Worm (Caenorhabditis elegans) whole organism, L1 larva: ENCODE data around the gene sra-33.
A peak's percentile ranks its signal among the peaks of the same experiment; 100 is the strongest.

Source experiments
- C04F5.9 ChIP-seq: sonication (generic microtip); optimal IDR thresholded peaks from 2 replicates; lab custom pipeline; 2016; ENCODE audit warnings: missing genetic modification characterization, missing compliant biosample characterization
- F16B12.6 ChIP-seq: fragments of 150-350 bp; optimal IDR thresholded peaks from 2 replicates; lab custom pipeline; 2014; ENCODE audit warnings: missing biosample characterization, missing genetic modification characterization
- aha-1 ChIP-seq: fragments of 150-350 bp; optimal IDR thresholded peaks from 2 replicates; lab custom pipeline; 2014; ENCODE audit warnings: missing biosample characterization, missing genetic modification characterization
- aly-2 ChIP-seq: fragments of 150-350 bp; optimal IDR thresholded peaks from 2 replicates; lab custom pipeline; 2014; ENCODE audit warnings: missing biosample characterization, missing genetic modification characterization
- ama-1 ChIP-seq: fragments of 150-350 bp; optimal IDR thresholded peaks from 2 replicates; lab custom pipeline; 2014
- blmp-1 ChIP-seq: fragments of 150-350 bp; optimal IDR thresholded peaks from 2 replicates; lab custom pipeline; 2014; ENCODE audit warnings: missing biosample characterization, missing genetic modification characterization
- ceh-63 ChIP-seq: fragments of 200-800 bp; sonication (Bioruptor generic); optimal IDR thresholded peaks from 2 replicates; lab custom pipeline; 2018; ENCODE audit warnings: mild to moderate bottlenecking, missing genetic modification characterization, missing compliant biosample characterization
- ceh-82 ChIP-seq, 3 experiments: fragments of 150-350 bp in 1 of 3; sonication (generic microtip) in 2 of 3; optimal IDR thresholded peaks; 2 replicates each; lab custom pipeline; 2014 to 2017; ENCODE audit warnings: missing biosample characterization in 3 of 3, missing genetic modification characterization in 3 of 3
- ceh-88 ChIP-seq: fragments of 200-800 bp; sonication (Bioruptor generic); IDR thresholded peaks from 2 replicates; pipeline ENCODE4 v1.3.6; 2022; ENCODE audit warnings: missing genetic modification characterization, missing compliant biosample characterization
- ces-1 ChIP-seq: fragments of 150-350 bp; optimal IDR thresholded peaks from 2 replicates; lab custom pipeline; 2014; ENCODE audit warnings: missing biosample characterization, missing genetic modification reagents, missing genetic modification characterization
- dpl-1 ChIP-seq, 3 experiments: fragments of 150-350 bp in 2 of 3; sonication (generic microtip) in 1 of 3; optimal IDR thresholded peaks; 2 replicates each; lab custom pipeline; 2014 to 2017; ENCODE audit warnings: missing biosample characterization in 3 of 3, missing genetic modification characterization in 3 of 3, missing genetic modification reagents in 3 of 3
- efl-1 ChIP-seq, 4 experiments: fragments of 150-350 bp; optimal IDR thresholded peaks in 3 of 4; peaks in 1 of 4; 1 replicate in 1 of 4; 2 replicates in 3 of 4; lab custom pipeline; 2014; ENCODE audit warnings: missing biosample characterization in 2 of 4, missing genetic modification characterization in 2 of 4, missing genetic modification reagents in 2 of 4
- egl-13 ChIP-seq: sonication (generic microtip); optimal IDR thresholded peaks from 2 replicates; lab custom pipeline; 2016; ENCODE audit warnings: missing genotype, missing genetic modification reagents, missing genetic modification characterization, missing compliant biosample characterization
- fkh-10 ChIP-seq: sonication (generic microtip); optimal IDR thresholded peaks from 2 replicates; lab custom pipeline; 2017; ENCODE audit warnings: missing biosample characterization, missing genetic modification reagents, missing genetic modification characterization
- fkh-4 ChIP-seq: sonication (generic microtip); optimal IDR thresholded peaks from 2 replicates; lab custom pipeline; 2016; ENCODE audit warnings: missing compliant biosample characterization, missing genetic modification characterization, borderline replicate concordance
- fkh-8 ChIP-seq: sonication (generic microtip); optimal IDR thresholded peaks from 2 replicates; lab custom pipeline; 2016; ENCODE audit warnings: mild to moderate bottlenecking, missing genetic modification characterization, missing compliant biosample characterization
- fos-1 ChIP-seq: fragments of 150-350 bp; optimal IDR thresholded peaks from 2 replicates; lab custom pipeline; 2014; ENCODE audit warnings: missing biosample characterization, missing genetic modification characterization
- grh-1 ChIP-seq: fragments of 200-800 bp; sonication (Bioruptor generic); IDR thresholded peaks from 2 replicates; pipeline ENCODE4 v1.3.6; 2022; ENCODE audit warnings: missing genetic modification reagents, missing genetic modification characterization, missing compliant biosample characterization
- hlh-4 ChIP-seq: sonication (generic microtip); optimal IDR thresholded peaks from 2 replicates; lab custom pipeline; 2016; ENCODE audit warnings: mild to moderate bottlenecking, missing genetic modification characterization, missing compliant biosample characterization
- irx-1 ChIP-seq: sonication (generic microtip); optimal IDR thresholded peaks from 2 replicates; lab custom pipeline; 2016; ENCODE audit warnings: missing genetic modification characterization, missing compliant biosample characterization
- isw-1 ChIP-seq: fragments of 200-800 bp; sonication (Bioruptor generic); IDR thresholded peaks from 2 replicates; pipeline ENCODE4 v1.3.6; 2022; ENCODE audit warnings: missing genetic modification characterization, missing compliant biosample characterization
- jun-1 ChIP-seq: fragments of 150-350 bp; optimal IDR thresholded peaks from 2 replicates; lab custom pipeline; 2014; ENCODE audit warnings: missing biosample characterization, missing genetic modification reagents, missing genetic modification characterization
- lin-35 ChIP-seq, 2 experiments: fragments of 150-350 bp; optimal IDR thresholded peaks; 2 replicates each; lab custom pipeline; 2014; ENCODE audit warnings: missing biosample characterization in 2 of 2, missing genetic modification characterization in 2 of 2, missing genetic modification reagents in 2 of 2
- lir-3 ChIP-seq: sonication (generic microtip); optimal IDR thresholded peaks from 2 replicates; lab custom pipeline; 2016; ENCODE audit warnings: mild to moderate bottlenecking, missing genetic modification characterization, moderate library complexity, missing compliant biosample characterization; ENCODE audit not compliant: poor library complexity
- mab-9 ChIP-seq: fragments of 200-800 bp; sonication (Bioruptor generic); IDR thresholded peaks from 2 replicates; pipeline ENCODE4 v1.3.6; 2022; ENCODE audit warnings: missing genetic modification reagents, missing genetic modification characterization, missing compliant biosample characterization
- nhr-12 ChIP-seq: sonication (generic microtip); optimal IDR thresholded peaks from 2 replicates; lab custom pipeline; 2017; ENCODE audit warnings: missing biosample characterization, missing genetic modification characterization
- nhr-20 ChIP-seq: sonication (generic microtip); optimal IDR thresholded peaks from 2 replicates; lab custom pipeline; 2016; ENCODE audit warnings: mild to moderate bottlenecking, missing genetic modification characterization, missing compliant biosample characterization
- nhr-237 ChIP-seq: fragments of 150-350 bp; optimal IDR thresholded peaks from 2 replicates; lab custom pipeline; 2014; ENCODE audit warnings: missing biosample characterization, missing genetic modification characterization
- nhr-28 ChIP-seq: fragments of 150-350 bp; optimal IDR thresholded peaks from 2 replicates; lab custom pipeline; 2014; ENCODE audit warnings: missing biosample characterization, missing genetic modification characterization
- nhr-47 ChIP-seq: sonication (generic microtip); optimal IDR thresholded peaks from 2 replicates; lab custom pipeline; 2016; ENCODE audit warnings: mild to moderate bottlenecking, missing genetic modification characterization, moderate library complexity, missing compliant biosample characterization
- nhr-71 ChIP-seq: sonication (generic microtip); optimal IDR thresholded peaks from 2 replicates; lab custom pipeline; 2016; ENCODE audit warnings: mild to moderate bottlenecking, missing genetic modification characterization, moderate library complexity, missing compliant biosample characterization
- nhr-77 ChIP-seq: fragments of 150-350 bp; optimal IDR thresholded peaks from 2 replicates; lab custom pipeline; 2014; ENCODE audit warnings: missing biosample characterization, missing genetic modification characterization
- nhr-84 ChIP-seq: sonication (generic microtip); optimal IDR thresholded peaks from 2 replicates; lab custom pipeline; 2017; ENCODE audit warnings: missing biosample characterization, missing genetic modification characterization
- nhr-85 ChIP-seq: sonication (generic microtip); peaks from one replicate; lab custom pipeline; 2016; ENCODE audit warnings: missing genetic modification characterization, inconsistent platforms, missing compliant biosample characterization
- nhr-90 ChIP-seq: sonication (generic microtip); optimal IDR thresholded peaks from 2 replicates; lab custom pipeline; 2016; ENCODE audit warnings: mild to moderate bottlenecking, missing genetic modification characterization, missing compliant biosample characterization; ENCODE audit not compliant: poor library complexity
- pag-3 ChIP-seq: sonication (generic microtip); optimal IDR thresholded peaks from 2 replicates; lab custom pipeline; 2017; ENCODE audit warnings: missing genetic modification characterization, mild to moderate bottlenecking, missing compliant biosample characterization, antibody characterized with exemption, borderline replicate concordance; ENCODE audit not compliant: insufficient read depth
- pax-3 ChIP-seq: fragments of 200-800 bp; sonication (Bioruptor generic); optimal IDR thresholded peaks from 2 replicates; lab custom pipeline; 2018; ENCODE audit warnings: mild to moderate bottlenecking, missing genetic modification characterization, moderate library complexity, missing compliant biosample characterization
- pqm-1 ChIP-seq: sonication (generic microtip); optimal IDR thresholded peaks from 3 replicates; lab custom pipeline; 2017; ENCODE audit warnings: missing biosample characterization, missing genetic modification characterization
- skn-1 ChIP-seq: fragments of 150-350 bp; optimal IDR thresholded peaks from 2 replicates; lab custom pipeline; 2014; ENCODE audit warnings: missing biosample characterization, missing genetic modification characterization
- snpc-4 ChIP-seq: fragments of 150-350 bp; optimal IDR thresholded peaks from 2 replicates; lab custom pipeline; 2014; ENCODE audit warnings: missing biosample characterization, missing genetic modification characterization
- snu-23 ChIP-seq: sonication (generic microtip); optimal IDR thresholded peaks from 2 replicates; lab custom pipeline; 2016; ENCODE audit warnings: missing genetic modification characterization, missing compliant biosample characterization
- sox-4 ChIP-seq: sonication (generic microtip); optimal IDR thresholded peaks from 2 replicates; lab custom pipeline; 2016; ENCODE audit warnings: missing genetic modification characterization, missing compliant biosample characterization
- sptf-1 ChIP-seq: fragments of 150-350 bp; optimal IDR thresholded peaks from 2 replicates; lab custom pipeline; 2014; ENCODE audit warnings: missing biosample characterization, missing genetic modification characterization
- sup-37 ChIP-seq: fragments of 200-800 bp; sonication (Bioruptor generic); optimal IDR thresholded peaks from 2 replicates; lab custom pipeline; 2018; ENCODE audit warnings: mild to moderate bottlenecking, missing genetic modification characterization, missing compliant biosample characterization
- unc-130 ChIP-seq: fragments of 150-350 bp; optimal IDR thresholded peaks from 2 replicates; lab custom pipeline; 2017; ENCODE audit warnings: missing biosample characterization, missing genetic modification characterization, inconsistent platforms
- unc-30 ChIP-seq: sonication (generic microtip); optimal IDR thresholded peaks from 2 replicates; lab custom pipeline; 2017; ENCODE audit warnings: missing biosample characterization, missing genetic modification characterization
- unc-62 ChIP-seq: fragments of 150-350 bp; optimal IDR thresholded peaks from 2 replicates; lab custom pipeline; 2014; ENCODE audit warnings: missing biosample characterization, missing genetic modification reagents, missing genetic modification characterization
- unc-86 ChIP-seq: sonication (generic microtip); optimal IDR thresholded peaks from 2 replicates; lab custom pipeline; 2016; ENCODE audit warnings: missing genetic modification characterization, missing compliant biosample characterization
- unc-98 ChIP-seq: fragments of 200-800 bp; sonication (Bioruptor generic); IDR thresholded peaks from 2 replicates; pipeline ENCODE4 v1.3.6; 2022; ENCODE audit warnings: missing genetic modification characterization, missing compliant biosample characterization
- vab-15 ChIP-seq: sonication (generic microtip); optimal IDR thresholded peaks from 2 replicates; lab custom pipeline; 2017; ENCODE audit warnings: missing genotype, mild to moderate bottlenecking, missing genetic modification characterization, missing compliant biosample characterization
- zip-4 ChIP-seq: fragments of 200-800 bp; sonication (Bioruptor generic); optimal IDR thresholded peaks from 2 replicates; lab custom pipeline; 2018; ENCODE audit warnings: mild to moderate bottlenecking, missing genetic modification characterization, moderate library complexity, missing compliant biosample characterization
- ztf-4 ChIP-seq: fragments of 150-350 bp; optimal IDR thresholded peaks from 2 replicates; lab custom pipeline; 2014; ENCODE audit warnings: missing biosample characterization, missing genetic modification characterization

The sra-33 gene

DNA sequence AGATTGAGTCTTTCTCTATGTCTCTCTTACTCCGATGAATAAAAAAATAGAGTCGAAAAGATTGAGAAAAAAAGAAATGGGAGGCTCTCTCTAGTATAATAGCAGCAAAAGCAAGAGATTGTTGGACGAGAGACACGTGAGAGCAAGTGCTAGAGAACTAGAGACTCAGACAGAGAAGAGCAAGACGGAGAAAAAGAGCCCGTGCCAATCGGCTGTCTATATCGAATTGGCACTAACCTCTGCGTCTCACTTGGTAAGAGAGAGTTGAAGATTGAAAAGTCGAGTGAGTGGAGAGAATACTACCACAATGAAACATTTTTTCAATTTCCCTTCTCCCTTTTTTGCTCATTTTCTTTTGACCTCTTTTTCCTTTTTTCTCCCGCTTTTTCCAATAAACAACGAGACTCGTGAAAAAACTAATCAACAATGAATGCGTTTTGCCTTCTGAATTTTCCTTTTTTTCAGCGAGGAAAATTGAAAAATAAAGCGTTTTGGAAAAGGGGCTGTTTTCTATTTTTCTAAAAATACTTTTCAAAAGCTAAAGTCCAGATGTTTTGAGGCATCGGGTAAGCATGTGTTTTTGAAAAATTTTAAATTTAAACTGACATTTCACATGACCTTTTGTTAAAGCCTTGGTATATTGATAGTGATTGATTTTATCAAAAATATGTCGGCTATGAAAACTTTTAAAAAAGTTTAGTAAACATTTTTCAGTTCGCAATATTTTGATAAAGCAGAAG, 30.3 kb downstream of the sra-33 start (continued):
- TF ChIP-seq ces-1 (peak; percentile 9), fkh-4 (tag; lab: Kevin White, UChicago) (peak; percentile 52), aly-2 (no peak), nhr-28 (tag; lab: Kevin White, UChicago) (no peak), pax-3 (no peak), fkh-8 (tag; lab: Kevin White, UChicago) (peak; percentile 86), nhr-77 (tag; lab: Kevin White, UChicago) (peak; percentile 55), nhr-47 (tag; lab: Kevin White, UChicago) (peak; percentile 73), pqm-1 (tag; lab: Kevin White, UChicago) (no peak), blmp-1 (tag; lab: Kevin White, UChicago) (no peak), skn-1 (tag; lab: Kevin White, UChicago) (no peak), nhr-90 (tag; lab: Kevin White, UChicago) (no peak), nhr-12 (tag; lab: Kevin White, UChicago) (no peak), nhr-237 (peak; percentile 16), ceh-88 (GFP tag; lab: Robert Waterston, UW) (no peak), unc-30 (no peak), egl-13 (tag; lab: Kevin White, UChicago) (peak; percentile 23), unc-98 (no peak), sox-4 (peak; percentile 7), sup-37 (GFP tag; lab: Kevin White, UChicago) (no peak), nhr-84 (tag; lab: Kevin White, UChicago) (no peak), grh-1 (GFP tag; lab: Robert Waterston, UW) (no peak), hlh-4 (tag; lab: Kevin White, UChicago) (no peak), isw-1 (GFP tag; lab: Robert Waterston, UW) (peak; percentile 45), unc-86 (peak; percentile 77), zip-4 (no peak), snu-23 (GFP tag; lab: Kevin White, UChicago) (peak; percentile 78), ama-1 (no peak), vab-15 (tag; lab: Kevin White, UChicago) (no peak), dpl-1 (GFP tag; optimal IDR thresholded peaks at IDR 0.05; lab: Kevin White, UChicago) (peak; percentile 25 to 40 (median 26)), unc-62 (no peak), C04F5.9 (tag; lab: Kevin White, UChicago) (no peak), irx-1 (tag; lab: Kevin White, UChicago) (peak; percentile 30), lir-3 (tag; lab: Kevin White, UChicago) (no peak), F16B12.6 (tag; lab: Kevin White, UChicago) (no peak), snpc-4 (tag; lab: Kevin White, UChicago) (no peak), efl-1 (optimal IDR thresholded peaks at IDR 0.05; lab: Kevin White, UChicago) (peak; percentile 59 to 60), efl-1 (GFP tag; optimal IDR thresholded peaks at IDR 0.05 in 1 of 2; lab: Kevin White, UChicago) (peak; percentile 17 to 89), nhr-71 (tag; lab: Kevin White, UChicago) (peak; percentile 84), nhr-20 (tag; lab: Kevin White, UChicago) (peak; percentile 39), lin-35 (GFP tag; optimal IDR thresholded peaks at IDR 0.05; lab: Kevin White, UChicago) (peak in 1 of 2 experiments; percentile 55), ceh-63 (GFP tag; lab: Kevin White, UChicago) (no peak), mab-9 (GFP tag; lab: Robert Waterston, UW) (no peak), pag-3 (tag; lab: Kevin White, UChicago) (peak; percentile 83), nhr-85 (no peak), fkh-10 (GFP tag; lab: Kevin White, UChicago) (no peak), ceh-82 (tag; optimal IDR thresholded peaks at IDR 0.05; lab: Kevin White, UChicago) (peak; percentile 43 to 74 (median 49)), jun-1 (tag; lab: Kevin White, UChicago) (no peak), sptf-1 (tag; lab: Kevin White, UChicago) (no peak), ztf-4 (tag; lab: Kevin White, UChicago) (no peak), unc-130 (tag; lab: Kevin White, UChicago) (no peak), aha-1 (tag; lab: Kevin White, UChicago) (no peak), fos-1 (tag; lab: Kevin White, UChicago) (peak; percentile 50)
